Worm (Caenorhabditis elegans) whole organism, mixed stage, embryonic: ENCODE results near the gene F47F2.1.

Experiments used
- M03D4.4 ChIP-seq: sonication (generic microtip); optimal IDR thresholded peaks from 2 replicates; lab custom pipeline; 2017; ENCODE audit warnings: mild to moderate bottlenecking, missing genetic modification characterization, missing compliant biosample characterization
- bed-3 ChIP-seq: fragments of 200-800 bp; sonication (Bioruptor generic); optimal IDR thresholded peaks from 3 replicates; lab custom pipeline; 2018; ENCODE audit warnings: mild to moderate bottlenecking, missing genetic modification characterization, moderate library complexity, missing compliant biosample characterization
- blmp-1 ChIP-seq: fragments of 150-350 bp; optimal IDR thresholded peaks from 2 replicates; lab custom pipeline; 2014; ENCODE audit warnings: missing biosample characterization, missing genetic modification characterization
- ceh-43 ChIP-seq: fragments of 200-800 bp; sonication (Bioruptor generic); optimal IDR thresholded peaks from 2 replicates; lab custom pipeline; 2018; ENCODE audit warnings: mild to moderate bottlenecking, missing genetic modification characterization, moderate library complexity, missing compliant biosample characterization
- ceh-83 ChIP-seq: fragments of 200-800 bp; sonication (Bioruptor generic); optimal IDR thresholded peaks from 2 replicates; lab custom pipeline; 2018; ENCODE audit warnings: mild to moderate bottlenecking, missing genetic modification characterization, missing compliant biosample characterization
- ces-1 ChIP-seq: fragments of 150-350 bp; optimal IDR thresholded peaks from 2 replicates; lab custom pipeline; 2014; ENCODE audit warnings: missing biosample characterization, missing genetic modification reagents, missing genetic modification characterization
- drap-1 ChIP-seq: fragments of 200-800 bp; sonication (Bioruptor generic); optimal IDR thresholded peaks from 3 replicates; lab custom pipeline; 2018; ENCODE audit warnings: mild to moderate bottlenecking, missing genetic modification characterization, missing compliant biosample characterization
- elt-1 ChIP-seq: sonication (generic microtip); optimal IDR thresholded peaks from 2 replicates; lab custom pipeline; 2017; ENCODE audit warnings: missing genetic modification characterization, mild to moderate bottlenecking, missing compliant biosample characterization, antibody characterized with exemption, moderate library complexity, borderline replicate concordance; ENCODE audit not compliant: insufficient read depth
- elt-3 ChIP-seq: fragments of 150-350 bp; optimal IDR thresholded peaks from 2 replicates; lab custom pipeline; 2014; ENCODE audit warnings: missing biosample characterization, missing genetic modification characterization
- flh-1 ChIP-seq: fragments of 200-800 bp; sonication (Bioruptor generic); optimal IDR thresholded peaks from 2 replicates; lab custom pipeline; 2018; ENCODE audit warnings: mild to moderate bottlenecking, missing genetic modification characterization, moderate library complexity, missing compliant biosample characterization
- hlh-1 ChIP-seq: fragments of 150-350 bp; optimal IDR thresholded peaks from 2 replicates; lab custom pipeline; 2014; ENCODE audit warnings: missing biosample characterization, missing genetic modification reagents, missing genetic modification characterization
- lin-13 ChIP-seq: fragments of 150-350 bp; optimal IDR thresholded peaks from 2 replicates; lab custom pipeline; 2014; ENCODE audit warnings: missing biosample characterization, missing genetic modification characterization
- lin-32 ChIP-seq: fragments of 200-800 bp; sonication (Bioruptor generic); optimal IDR thresholded peaks from 2 replicates; lab custom pipeline; 2018; ENCODE audit warnings: mild to moderate bottlenecking, missing genetic modification characterization, missing compliant biosample characterization
- lsy-2 ChIP-seq: fragments of 150-350 bp; optimal IDR thresholded peaks from 2 replicates; lab custom pipeline; 2014; ENCODE audit warnings: missing biosample characterization, missing genetic modification characterization
- mab-5 ChIP-seq: fragments of 150-350 bp; optimal IDR thresholded peaks from 2 replicates; lab custom pipeline; 2014; ENCODE audit warnings: missing biosample characterization, missing genetic modification characterization
- mep-1 ChIP-seq: fragments of 150-350 bp; optimal IDR thresholded peaks from 2 replicates; lab custom pipeline; 2017; ENCODE audit warnings: missing biosample characterization, missing genetic modification reagents, missing genetic modification characterization, inconsistent platforms
- mls-2 ChIP-seq: sonication (generic microtip); optimal IDR thresholded peaks from 2 replicates; lab custom pipeline; 2016; ENCODE audit warnings: mild to moderate bottlenecking, missing genetic modification characterization, moderate library complexity, missing compliant biosample characterization
- nhr-12 ChIP-seq: fragments of 150-350 bp; optimal IDR thresholded peaks from 2 replicates; lab custom pipeline; 2014; ENCODE audit warnings: missing biosample characterization, missing genetic modification characterization
- nhr-2 ChIP-seq: fragments of 150-350 bp; optimal IDR thresholded peaks from 2 replicates; lab custom pipeline; 2014; ENCODE audit warnings: missing biosample characterization, missing genetic modification characterization
- nhr-28 ChIP-seq: fragments of 150-350 bp; optimal IDR thresholded peaks from 2 replicates; lab custom pipeline; 2014; ENCODE audit warnings: missing biosample characterization, missing genetic modification characterization
- nhr-76 ChIP-seq: sonication (generic microtip); optimal IDR thresholded peaks from 2 replicates; lab custom pipeline; 2017; ENCODE audit warnings: missing biosample characterization, missing genetic modification characterization
- pha-4 ChIP-seq: fragments of 150-350 bp; optimal IDR thresholded peaks from 2 replicates; lab custom pipeline; 2018; ENCODE audit warnings: missing biosample characterization, missing genetic modification reagents, missing genetic modification characterization
- sem-2 ChIP-seq: fragments of 200-800 bp; sonication (Bioruptor generic); optimal IDR thresholded peaks from 2 replicates; lab custom pipeline; 2018; ENCODE audit warnings: mild to moderate bottlenecking, missing genetic modification characterization, missing compliant biosample characterization
- snpc-4 ChIP-seq: fragments of 150-350 bp; optimal IDR thresholded peaks from 2 replicates; lab custom pipeline; 2014; ENCODE audit warnings: missing biosample characterization, missing genetic modification characterization
- sptf-1 ChIP-seq: sonication (generic microtip); optimal IDR thresholded peaks from 2 replicates; lab custom pipeline; 2017; ENCODE audit warnings: mild to moderate bottlenecking, missing genetic modification characterization, moderate library complexity, missing compliant biosample characterization
- tbx-8 ChIP-seq: fragments of 200-800 bp; sonication (Bioruptor generic); optimal IDR thresholded peaks from 2 replicates; lab custom pipeline; 2018; ENCODE audit warnings: mild to moderate bottlenecking, missing genetic modification characterization, moderate library complexity, missing compliant biosample characterization
- unc-120 ChIP-seq: sonication (generic microtip); optimal IDR thresholded peaks from 2 replicates; lab custom pipeline; 2017; ENCODE audit warnings: missing genetic modification characterization, missing compliant biosample characterization; ENCODE audit not compliant: poor library complexity, severe bottlenecking
- unc-62 ChIP-seq: fragments of 150-350 bp; optimal IDR thresholded peaks from 2 replicates; lab custom pipeline; 2014; ENCODE audit warnings: missing biosample characterization, missing genetic modification reagents, missing genetic modification characterization
- ztf-11 ChIP-seq: fragments of 150-350 bp; optimal IDR thresholded peaks from 2 replicates; lab custom pipeline; 2014; ENCODE audit warnings: missing biosample characterization, missing genetic modification characterization

The F47F2.1 gene

ce11 chrX:3895577-3895976, 17.2 kb downstream of the F47F2.1 start, which contains the start of gene F47F2.3:
F47F2.3 (minus strand) TSS chrX:3895677.
- no peak for TF ChIP-seq drap-1 (GFP tag; lab: Kevin White, UChicago)
- no peak for TF ChIP-seq nhr-76

- TF ChIP-seq lsy-2 (tag; lab: Kevin White, UChicago) (no peak), mls-2 (no peak), hlh-1 (peak; percentile 94), drap-1 (GFP tag; lab: Kevin White, UChicago) (no peak), ceh-43 (GFP tag; lab: Kevin White, UChicago) (no peak), blmp-1 (tag; lab: Kevin White, UChicago) (no peak), unc-62 (GFP tag; lab: Kevin White, UChicago) (peak; percentile 67), nhr-76 (no peak), sem-2 (GFP tag; lab: Kevin White, UChicago) (no peak), nhr-28 (tag; lab: Kevin White, UChicago) (no peak), elt-1 (tag; lab: Kevin White, UChicago) (no peak), sptf-1 (tag; lab: Kevin White, UChicago) (no peak), bed-3 (GFP tag; lab: Kevin White, UChicago) (no peak), nhr-2 (tag; lab: Kevin White, UChicago) (no peak), ztf-11 (tag; lab: Kevin White, UChicago) (no peak), lin-32 (GFP tag; lab: Kevin White, UChicago) (no peak), tbx-8 (GFP tag; lab: Kevin White, UChicago) (no peak), unc-120 (tag; lab: Kevin White, UChicago) (peak; percentile 14)
Observed at ce11 chrX:3898255-3899177, 20.2 kb downstream of the F47F2.1 start.

ce11 chrX:3900715-3901114, 22.4 kb downstream of the F47F2.1 start:
- TF ChIP-seq elt-3 (tag; lab: Kevin White, UChicago) (no peak), pha-4 (no peak), drap-1 (GFP tag; lab: Kevin White, UChicago) (no peak), mep-1 (no peak), lin-13 (tag; lab: Kevin White, UChicago) (no peak), hlh-1 (peak; percentile 100), nhr-2 (tag; lab: Kevin White, UChicago) (no peak), unc-120 (tag; lab: Kevin White, UChicago) (peak; percentile 81), M03D4.4 (tag; lab: Kevin White, UChicago) (peak; percentile 42), mab-5 (tag; lab: Kevin White, UChicago) (no peak), unc-62 (GFP tag; lab: Kevin White, UChicago) (peak; percentile 76), flh-1 (GFP tag; lab: Kevin White, UChicago) (no peak), elt-1 (tag; lab: Kevin White, UChicago) (no peak), sem-2 (GFP tag; lab: Kevin White, UChicago) (no peak), nhr-12 (no peak), sptf-1 (tag; lab: Kevin White, UChicago) (peak; percentile 20), blmp-1 (tag; lab: Kevin White, UChicago) (no peak), lsy-2 (tag; lab: Kevin White, UChicago) (no peak), ceh-83 (GFP tag; lab: Kevin White, UChicago) (no peak), snpc-4 (tag; lab: Kevin White, UChicago) (no peak)

- TF ChIP-seq sptf-1 (tag; lab: Kevin White, UChicago) (no peak), nhr-12 (no peak), ces-1 (GFP tag; lab: Kevin White, UChicago) (peak; percentile 96), unc-62 (GFP tag; lab: Kevin White, UChicago) (no peak), nhr-28 (tag; lab: Kevin White, UChicago) (no peak), unc-120 (tag; lab: Kevin White, UChicago) (no peak)
Observed at ce11 chrX:3901389-3901788, 23.1 kb downstream of the F47F2.1 start.
